Fruit fly (Drosophila melanogaster) whole organism, embryonic: Measurements from ENCODE around the gene Son.

Experiments
- CG10209 ChIP-seq: fragments of 200-800 bp; sonication (Bioruptor generic); optimal IDR thresholded peaks from 3 replicates; lab custom pipeline; 2017; ENCODE audit warnings: missing biosample characterization, mild to moderate bottlenecking, missing genetic modification characterization, missing genetic modification reagents
- CG10366 ChIP-seq: fragments of 200-800 bp; sonication (Bioruptor generic); IDR thresholded peaks from 2 replicates; pipeline ENCODE4 v1.3.6; 2022; ENCODE audit warnings: missing biosample characterization, missing genetic modification characterization
- CG11696 ChIP-seq: fragments of 200-800 bp; sonication (Bioruptor generic); IDR thresholded peaks from 2 replicates; pipeline ENCODE4 v1.3.6; 2022; ENCODE audit warnings: missing biosample characterization, missing genetic modification characterization
- CG13287 ChIP-seq: fragments of 200-800 bp; sonication (Bioruptor generic); IDR thresholded peaks from 2 replicates; pipeline ENCODE4 v1.3.6; 2022; ENCODE audit warnings: missing biosample characterization, missing genetic modification characterization; ENCODE audit not compliant: partially characterized antibody
- CG13424 ChIP-seq: fragments of 200-800 bp; sonication (Bioruptor generic); optimal IDR thresholded peaks from 2 replicates; lab custom pipeline; 2019; ENCODE audit warnings: missing biosample characterization, mild to moderate bottlenecking, missing genetic modification characterization, moderate library complexity
- CG1647 ChIP-seq: fragments of 200-800 bp; sonication (Bioruptor generic); optimal IDR thresholded peaks from 3 replicates; lab custom pipeline; 2016; ENCODE audit warnings: missing biosample characterization, missing genetic modification characterization
- CG2116 ChIP-seq: fragments of 200-800 bp; sonication (Bioruptor generic); optimal IDR thresholded peaks from 3 replicates; lab custom pipeline; 2018; ENCODE audit warnings: missing biosample characterization, mild to moderate bottlenecking, missing genetic modification characterization
- CG2202 ChIP-seq: fragments of 200-800 bp; sonication (Bioruptor generic); optimal IDR thresholded peaks from 2 replicates; lab custom pipeline; 2018; ENCODE audit warnings: missing biosample characterization, mild to moderate bottlenecking, missing genetic modification characterization
- CG31441 ChIP-seq: fragments of 200-800 bp; sonication (Bioruptor generic); IDR thresholded peaks from 2 replicates; pipeline ENCODE4 v1.3.6; 2022; ENCODE audit warnings: missing biosample characterization, missing genetic modification characterization
- CG32772 ChIP-seq: fragments of 200-800 bp; sonication (Bioruptor generic); IDR thresholded peaks from 2 replicates; pipeline ENCODE4 v1.3.6; 2022; ENCODE audit warnings: missing biosample characterization, missing genetic modification characterization
- CG3407 ChIP-seq: fragments of 200-800 bp; sonication (Bioruptor generic); optimal IDR thresholded peaks from 2 replicates; lab custom pipeline; 2018; ENCODE audit warnings: missing biosample characterization, mild to moderate bottlenecking, missing genetic modification characterization
- CG3838 ChIP-seq: fragments of 200-800 bp; sonication (Bioruptor generic); optimal IDR thresholded peaks from 3 replicates; lab custom pipeline; 2016; ENCODE audit warnings: missing biosample characterization, missing genetic modification characterization
- CG3847 ChIP-seq: fragments of 200-800 bp; sonication (Bioruptor generic); IDR thresholded peaks from 2 replicates; pipeline ENCODE4 v1.3.6; 2022; ENCODE audit warnings: missing biosample characterization, missing genetic modification characterization
- CG3995 ChIP-seq: fragments of 200-800 bp; sonication (Bioruptor generic); optimal IDR thresholded peaks from 3 replicates; lab custom pipeline; 2016; ENCODE audit warnings: missing biosample characterization, missing genetic modification characterization
- CG6254 ChIP-seq: fragments of 200-800 bp; sonication (Bioruptor generic); optimal IDR thresholded peaks from 3 replicates; lab custom pipeline; 2017; ENCODE audit warnings: mild to moderate bottlenecking, missing biosample characterization, missing genetic modification reagents, missing genetic modification characterization
- CG6654 ChIP-seq: fragments of 200-800 bp; sonication (Bioruptor generic); optimal IDR thresholded peaks from 2 replicates; lab custom pipeline; 2017; ENCODE audit warnings: missing biosample characterization, mild to moderate bottlenecking, missing genetic modification characterization
- CG6854 ChIP-seq: fragments of 200-800 bp; sonication (Bioruptor generic); optimal IDR thresholded peaks from 3 replicates; lab custom pipeline; 2017; ENCODE audit warnings: missing biosample characterization, mild to moderate bottlenecking, missing genetic modification characterization
- CG7745 ChIP-seq: fragments of 200-800 bp; sonication (Bioruptor generic); optimal IDR thresholded peaks from 2 replicates; lab custom pipeline; 2018; ENCODE audit warnings: missing biosample characterization, mild to moderate bottlenecking, missing genetic modification characterization, moderate library complexity
- CG8944 ChIP-seq: fragments of 200-800 bp; sonication (Bioruptor generic); optimal IDR thresholded peaks from 3 replicates; lab custom pipeline; 2016; ENCODE audit warnings: missing biosample characterization, missing genetic modification characterization
- CG9797 ChIP-seq: fragments of 200-800 bp; sonication (Bioruptor generic); optimal IDR thresholded peaks from 3 replicates; lab custom pipeline; 2018; ENCODE audit warnings: missing biosample characterization, mild to moderate bottlenecking, missing genetic modification characterization
- CrebB ChIP-seq: fragments of 200-800 bp; sonication (Bioruptor generic); optimal IDR thresholded peaks from 3 replicates; lab custom pipeline; 2018; ENCODE audit warnings: missing biosample characterization, mild to moderate bottlenecking, missing genetic modification characterization
- D ChIP-seq, 2 experiments: fragments of 200-800 bp in 1 of 2; fragments of >200 bp in 1 of 2; sonication (Bioruptor generic) in 1 of 2; optimal IDR thresholded peaks; 2 replicates in 1 of 2; 3 replicates in 1 of 2; lab custom pipeline; 2017; ENCODE audit warnings: mild to moderate bottlenecking in 1 of 2, missing biosample characterization in 1 of 2, missing genetic modification characterization in 1 of 2, missing genetic modification reagents in 1 of 2
- D19B ChIP-seq: fragments of 200-800 bp; sonication (Bioruptor generic); optimal IDR thresholded peaks from 2 replicates; lab custom pipeline; 2017; ENCODE audit warnings: missing biosample characterization, mild to moderate bottlenecking, missing genetic modification characterization
- Dek ChIP-seq: fragments of 200-800 bp; sonication (Bioruptor generic); optimal IDR thresholded peaks from 3 replicates; lab custom pipeline; 2019; ENCODE audit warnings: missing biosample characterization, mild to moderate bottlenecking, missing genetic modification characterization, moderate library complexity
- E2f2 ChIP-seq: fragments of 200-800 bp; sonication (Bioruptor generic); IDR thresholded peaks from 2 replicates; pipeline ENCODE4 v1.3.6; 2022; ENCODE audit warnings: missing biosample characterization, missing genetic modification characterization
- Ets65A ChIP-seq: fragments of 200-800 bp; sonication (Bioruptor generic); peaks from one replicate; lab custom pipeline; 2016; ENCODE audit warnings: missing biosample characterization, missing genetic modification characterization
- Mad ChIP-seq: fragments of 200-800 bp; sonication (Bioruptor generic); optimal IDR thresholded peaks from 2 replicates; lab custom pipeline; 2016; ENCODE audit warnings: missing biosample characterization, missing genetic modification characterization
- Meics ChIP-seq: fragments of 200-800 bp; sonication (Bioruptor generic); optimal IDR thresholded peaks from 2 replicates; lab custom pipeline; 2017; ENCODE audit warnings: missing biosample characterization, mild to moderate bottlenecking, missing genetic modification characterization
- Nf-YC ChIP-seq: fragments of 200-800 bp; optimal IDR thresholded peaks from 3 replicates; lab custom pipeline; 2019; ENCODE audit warnings: missing biosample characterization, mild to moderate bottlenecking, missing genetic modification characterization, moderate library complexity
- Optix ChIP-seq: fragments of 200-800 bp; sonication (Bioruptor generic); IDR thresholded peaks from 3 replicates; pipeline ENCODE4 v1.3.6; 2022; ENCODE audit warnings: missing biosample characterization, missing genetic modification characterization
- Taf1 ChIP-seq: fragments of 200-800 bp; sonication (Bioruptor generic); IDR thresholded peaks from 2 replicates; pipeline ENCODE4 v1.3.6; 2022; ENCODE audit warnings: missing biosample characterization, missing genetic modification characterization
- ab ChIP-seq: fragments of 200-800 bp; sonication (Bioruptor generic); optimal IDR thresholded peaks from 2 replicates; lab custom pipeline; 2016; ENCODE audit warnings: missing biosample characterization, missing genetic modification characterization
- al ChIP-seq: fragments of 200-800 bp; sonication (Bioruptor generic); IDR thresholded peaks from 2 replicates; pipeline ENCODE4 v1.3.6; 2022; ENCODE audit warnings: missing biosample characterization, missing genetic modification characterization
- ase ChIP-seq: fragments of 200-800 bp; sonication (Bioruptor generic); IDR thresholded peaks from 3 replicates; pipeline ENCODE4 v1.3.6; 2022; ENCODE audit warnings: missing biosample characterization, missing genetic modification characterization
- cato ChIP-seq: fragments of 200-800 bp; sonication (Bioruptor generic); optimal IDR thresholded peaks from 2 replicates; lab custom pipeline; 2016; ENCODE audit warnings: missing biosample characterization, missing genetic modification characterization, borderline replicate concordance
- croc ChIP-seq: fragments of 200-800 bp; sonication (Bioruptor generic); conservative IDR thresholded peaks from 3 replicates; pipeline ENCODE4 v1.3.6; 2022; ENCODE audit warnings: missing biosample characterization, missing genetic modification characterization
- cwo ChIP-seq: fragments of 200-800 bp; sonication (Bioruptor generic); optimal IDR thresholded peaks from 3 replicates; lab custom pipeline; 2017; ENCODE audit warnings: missing biosample characterization, missing genetic modification characterization, mild to moderate bottlenecking, moderate library complexity, missing genetic modification reagents
- ewg ChIP-seq: fragments of 200-800 bp; sonication (Bioruptor generic); optimal IDR thresholded peaks from 3 replicates; lab custom pipeline; 2017; ENCODE audit warnings: mild to moderate bottlenecking, missing biosample characterization, missing genetic modification reagents, missing genetic modification characterization
- gem ChIP-seq: fragments of 200-800 bp; sonication (Bioruptor generic); optimal IDR thresholded peaks from 2 replicates; lab custom pipeline; 2019; ENCODE audit warnings: missing biosample characterization, mild to moderate bottlenecking, missing genetic modification characterization, moderate library complexity
- her ChIP-seq: fragments of 200-800 bp; sonication (Bioruptor generic); optimal IDR thresholded peaks from 2 replicates; lab custom pipeline; 2016; ENCODE audit warnings: missing biosample characterization, missing genetic modification characterization
- jing ChIP-seq: fragments of 200-800 bp; sonication (Bioruptor generic); optimal IDR thresholded peaks from 2 replicates; lab custom pipeline; 2018; ENCODE audit warnings: missing biosample characterization, mild to moderate bottlenecking, missing genetic modification characterization
- jumu ChIP-seq: fragments of 200-800 bp; sonication (Bioruptor generic); optimal IDR thresholded peaks from 3 replicates; lab custom pipeline; 2016; ENCODE audit warnings: missing biosample characterization, missing genetic modification characterization
- kah ChIP-seq: fragments of 200-800 bp; sonication (Bioruptor generic); optimal IDR thresholded peaks from 2 replicates; lab custom pipeline; 2018; ENCODE audit warnings: missing biosample characterization, mild to moderate bottlenecking, missing genetic modification characterization
- lab ChIP-seq: fragments of 200-800 bp; sonication (Bioruptor generic); optimal IDR thresholded peaks from 3 replicates; lab custom pipeline; 2017; ENCODE audit warnings: missing biosample characterization, missing genetic modification characterization, mild to moderate bottlenecking, moderate library complexity, missing genetic modification reagents
- phol ChIP-seq: fragments of 200-800 bp; sonication (Bioruptor generic); optimal IDR thresholded peaks from 3 replicates; lab custom pipeline; 2018; ENCODE audit warnings: missing biosample characterization, mild to moderate bottlenecking, missing genetic modification characterization, moderate library complexity
- row ChIP-seq: fragments of 200-800 bp; sonication (Bioruptor generic); IDR thresholded peaks from 3 replicates; pipeline ENCODE4 v1.3.6; 2022; ENCODE audit warnings: missing biosample characterization, missing genetic modification characterization
- scrt ChIP-seq: fragments of 200-800 bp; sonication (Bioruptor generic); optimal IDR thresholded peaks from 2 replicates; lab custom pipeline; 2018; ENCODE audit warnings: missing biosample characterization, mild to moderate bottlenecking, missing genetic modification characterization, moderate library complexity
- tll ChIP-seq, 2 experiments: fragments of 200-800 bp in 1 of 2; fragments of >200 bp in 1 of 2; sonication (Bioruptor generic) in 1 of 2; optimal IDR thresholded peaks; 2 replicates each; lab custom pipeline; 2017 to 2019; ENCODE audit warnings: missing biosample characterization in 2 of 2, missing genetic modification characterization in 2 of 2, mild to moderate bottlenecking in 1 of 2, moderate library complexity in 1 of 2

The Son gene

DNA sequence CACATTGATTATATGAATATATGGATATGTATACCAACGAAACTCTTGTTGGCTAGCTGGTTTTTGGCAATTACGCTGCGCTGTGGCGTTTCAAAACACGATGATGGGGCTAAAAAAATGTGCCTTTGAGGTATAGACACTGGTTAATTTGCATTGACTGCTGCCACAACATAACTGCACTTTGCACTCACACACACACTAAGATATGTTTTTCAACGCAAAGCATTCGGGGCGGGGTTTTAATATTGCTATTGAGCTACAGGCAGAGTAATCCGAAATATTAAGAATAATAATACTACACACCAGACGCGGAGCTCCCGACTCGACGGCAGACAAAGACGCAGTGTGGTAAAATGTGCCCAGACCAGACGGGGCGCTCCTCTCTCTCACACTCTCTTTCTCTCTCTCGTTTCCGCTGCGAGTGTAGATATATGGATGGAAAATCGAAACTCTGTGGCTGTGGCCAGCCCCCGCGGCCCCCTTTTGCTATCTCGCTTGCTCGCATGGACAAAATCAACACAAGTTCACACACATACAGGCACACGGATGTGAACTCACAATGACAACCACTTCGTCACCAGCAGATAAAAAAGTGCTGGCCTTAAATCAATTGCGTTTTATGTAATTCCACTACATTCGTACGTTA, 26.7 kb upstream of the Son start (continued):
- TF ChIP-seq CG2202 = no peak
- no peak for TF ChIP-seq ase (GFP tag; lab: Robert Waterston, UW)
- TF ChIP-seq jing (GFP tag; lab: Kevin White, UChicago) = no peak
- TF ChIP-seq row (GFP tag; lab: Robert Waterston, UW) = no peak
- peak; percentile 68 for TF ChIP-seq lab (GFP tag; lab: Kevin White, UChicago)
- no peak for TF ChIP-seq CG7745 (tag; lab: Kevin White, UChicago)
- no peak for TF ChIP-seq Optix (GFP tag; lab: Robert Waterston, UW)
- TF ChIP-seq her = peak; percentile 68
- no peak for TF ChIP-seq CG3847 (GFP tag; lab: Robert Waterston, UW)
- no peak for TF ChIP-seq cato (GFP tag; lab: Kevin White, UChicago)
- no peak for TF ChIP-seq CG13424
- TF ChIP-seq D19B = no peak
- peak; percentile 68 for TF ChIP-seq CrebB (tag; lab: Kevin White, UChicago)
- peak; percentile 13 for TF ChIP-seq cwo (GFP tag; lab: Kevin White, UChicago)
- peak; percentile 64 for TF ChIP-seq Meics (GFP tag; lab: Kevin White, UChicago)
- peak; percentile 5 for TF ChIP-seq CG3995 (GFP tag; lab: Kevin White, UChicago)
- no peak for TF ChIP-seq ab (GFP tag; lab: Kevin White, UChicago)
- no peak for TF ChIP-seq CG11696 (GFP tag; lab: Robert Waterston, UW)
- no peak for TF ChIP-seq CG32772 (GFP tag; lab: Robert Waterston, UW)
- no peak for TF ChIP-seq CG9797 (GFP tag; lab: Kevin White, UChicago)
- TF ChIP-seq D (optimal IDR thresholded peaks at IDR 0.05; lab: Kevin White, UChicago) = peak; percentile 59
- peak; percentile 8 for TF ChIP-seq D (GFP tag; optimal IDR thresholded peaks at IDR 0.05; lab: Kevin White, UChicago)
- no peak for TF ChIP-seq CG10209 (GFP tag; lab: Kevin White, UChicago)
- no peak for TF ChIP-seq CG8944 (GFP tag; lab: Kevin White, UChicago)
- TF ChIP-seq scrt = peak; percentile 62
- TF ChIP-seq E2f2 (GFP tag; lab: Robert Waterston, UW) = no peak
- TF ChIP-seq tll (GFP tag; optimal IDR thresholded peaks at IDR 0.05; lab: Kevin White, UChicago) = no peak
- TF ChIP-seq Ets65A (GFP tag; lab: Kevin White, UChicago) = no peak
- no peak for TF ChIP-seq CG10366 (GFP tag; lab: Robert Waterston, UW)
- TF ChIP-seq, all 482 proteins: peak for 155

DNA sequence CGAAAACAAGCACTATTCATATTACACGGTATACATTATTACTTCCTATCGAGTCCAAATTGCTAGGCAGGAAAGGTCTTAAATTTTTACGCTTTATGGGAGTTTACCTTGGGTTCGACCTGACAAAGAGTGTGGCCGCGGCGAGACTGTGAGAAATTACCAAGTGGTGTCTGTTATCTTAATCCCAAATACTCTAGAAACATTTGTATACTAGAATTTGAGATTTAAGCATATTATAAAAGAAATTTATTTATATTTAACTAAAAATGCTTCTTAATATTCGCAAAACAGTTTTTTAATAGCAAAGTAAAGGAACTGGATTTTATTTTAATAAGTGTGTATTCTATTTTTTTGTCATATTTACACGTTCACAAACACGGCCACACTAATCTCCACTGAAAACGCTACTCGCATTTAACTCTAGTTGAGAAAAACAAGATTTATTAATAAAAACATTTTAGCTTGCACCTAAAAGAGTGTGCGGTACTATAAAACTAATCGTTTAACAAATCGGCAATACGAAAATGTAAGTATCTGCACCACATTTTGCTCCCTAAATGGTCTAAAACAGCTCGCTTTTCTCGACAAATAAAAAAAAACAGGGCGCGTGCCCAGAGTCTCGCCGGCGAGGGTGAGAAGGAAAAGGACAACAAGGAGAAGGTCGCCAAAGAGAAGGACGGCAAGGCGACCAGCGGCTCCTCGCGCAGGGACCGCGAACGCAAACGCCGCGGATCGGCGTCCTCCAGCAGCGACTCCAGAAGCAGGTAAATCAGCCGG, 26.0 kb upstream of the Son start, which contains the start of the genes mura and RnpS1:
Gene mura (minus strand): TSS at position 148 of the 777 bp plus-strand sequence.
Gene RnpS1 (plus strand): TSS at position 376 of the 777 bp plus-strand sequence.
- TF ChIP-seq jumu (GFP tag; lab: Kevin White, UChicago) (no peak), ewg (peak; percentile 56), Nf-YC (tag; lab: Kevin White, UChicago) (peak; percentile 14), gem (tag; lab: Kevin White, UChicago) (peak; percentile 25), CG13287 (GFP tag; lab: Robert Waterston, UW) (no peak), croc (GFP tag; lab: Robert Waterston, UW) (no peak), CG3838 (no peak), al (GFP tag; lab: Robert Waterston, UW) (no peak), Mad (GFP tag; lab: Kevin White, UChicago) (no peak), Dek (tag; lab: Kevin White, UChicago) (no peak), CG6654 (no peak), CG6854 (GFP tag; lab: Kevin White, UChicago) (no peak), CG1647 (GFP tag; lab: Kevin White, UChicago) (no peak), CG31441 (GFP tag; lab: Robert Waterston, UW) (no peak), Taf1 (no peak), CG3407 (GFP tag; lab: Kevin White, UChicago) (no peak), kah (GFP tag; lab: Kevin White, UChicago) (peak; percentile 53), CG2116 (GFP tag; lab: Kevin White, UChicago) (peak; percentile 25), phol (peak; percentile 12), CG6254 (GFP tag; lab: Kevin White, UChicago) (no peak)
